Fruit fly (Drosophila melanogaster) whole organism, wandering third instar larva: ENCODE data around the gene CG6656.
A peak's percentile ranks its signal among the peaks of the same experiment; 100 is the strongest.

Source experiments
- Abd-B ChIP-seq: fragments of >200 bp; optimal IDR thresholded peaks from 2 replicates; lab custom pipeline; 2017; ENCODE audit warnings: missing biosample characterization, missing genetic modification characterization
- CG32264 ChIP-seq: fragments of 200-800 bp; sonication (Bioruptor generic); optimal IDR thresholded peaks from 2 replicates; lab custom pipeline; 2016; ENCODE audit warnings: missing biosample characterization, missing genetic modification characterization
- CG9705 ChIP-seq: fragments of 200-800 bp; sonication (Bioruptor generic); optimal IDR thresholded peaks from 2 replicates; lab custom pipeline; 2018; ENCODE audit warnings: missing biosample characterization, mild to moderate bottlenecking, missing genetic modification characterization
- Dfd ChIP-seq: fragments of >200 bp; optimal IDR thresholded peaks from 2 replicates; lab custom pipeline; 2017; ENCODE audit warnings: missing biosample characterization, missing genetic modification characterization
- Dif ChIP-seq: fragments of 200-275, 200-300 bp; sonication (Bioruptor generic); optimal IDR thresholded peaks from 2 replicates; lab custom pipeline; 2018; ENCODE audit warnings: missing biosample characterization, missing genetic modification characterization; ENCODE audit not compliant: partially characterized antibody
- GATAd ChIP-seq: sonication (Bioruptor generic); optimal IDR thresholded peaks from 2 replicates; lab custom pipeline; 2016; ENCODE audit warnings: missing biosample characterization, missing genetic modification characterization
- HLH106 ChIP-seq: fragments of 200-800 bp; optimal IDR thresholded peaks from 3 replicates; lab custom pipeline; 2019; ENCODE audit warnings: missing biosample characterization, mild to moderate bottlenecking, missing genetic modification characterization, moderate library complexity
- Hnf4 ChIP-seq: fragments of 200-800 bp; sonication (Bioruptor generic); optimal IDR thresholded peaks from 2 replicates; lab custom pipeline; 2016; ENCODE audit warnings: missing biosample characterization, mild to moderate bottlenecking, missing genetic modification characterization
- Hr78 ChIP-seq: fragments of >200 bp; optimal IDR thresholded peaks from 2 replicates; lab custom pipeline; 2017; ENCODE audit warnings: missing biosample characterization, missing genetic modification characterization
- Hr83 ChIP-seq: fragments of 200-300 bp; sonication (Bioruptor generic); optimal IDR thresholded peaks from 2 replicates; lab custom pipeline; 2016; ENCODE audit warnings: missing biosample characterization, mild to moderate bottlenecking, missing genetic modification characterization, moderate library complexity; ENCODE audit not compliant: poor library complexity, severe bottlenecking
- Jra ChIP-seq: sonication (Bioruptor generic); optimal IDR thresholded peaks from 2 replicates; lab custom pipeline; 2016; ENCODE audit warnings: missing biosample characterization, missing genetic modification characterization
- Mio ChIP-seq: sonication (Bioruptor generic); optimal IDR thresholded peaks from 2 replicates; lab custom pipeline; 2016; ENCODE audit warnings: missing biosample characterization, missing genetic modification characterization
- OdsH ChIP-seq: fragments of 200-800 bp; sonication (Bioruptor generic); optimal IDR thresholded peaks from 2 replicates; lab custom pipeline; 2016; ENCODE audit warnings: missing biosample characterization, mild to moderate bottlenecking, missing genetic modification characterization
- Rel ChIP-seq, 2 experiments: fragments of 200-800 bp; sonication (Bioruptor generic) in 1 of 2; optimal IDR thresholded peaks; 2 replicates in 1 of 2; 3 replicates in 1 of 2; lab custom pipeline; 2016 to 2019; ENCODE audit warnings: mild to moderate bottlenecking in 2 of 2, missing biosample characterization in 2 of 2, missing genetic modification characterization in 2 of 2, moderate library complexity in 1 of 2
- Sp1 ChIP-seq: fragments of 200-800 bp; sonication (Bioruptor generic); optimal IDR thresholded peaks from 3 replicates; lab custom pipeline; 2019; ENCODE audit warnings: missing biosample characterization, mild to moderate bottlenecking, missing genetic modification characterization, moderate library complexity
- Vsx2 ChIP-seq: fragments of 200-300, 225-300 bp; sonication (Bioruptor generic); optimal IDR thresholded peaks from 2 replicates; lab custom pipeline; 2018; ENCODE audit warnings: missing biosample characterization, missing genetic modification characterization; ENCODE audit not compliant: partially characterized antibody
- br ChIP-seq: fragments of 200-800 bp; sonication (Bioruptor generic); optimal IDR thresholded peaks from 2 replicates; lab custom pipeline; 2016; ENCODE audit warnings: missing biosample characterization, missing genetic modification characterization
- brk ChIP-seq: fragments of 200-800 bp; sonication (Bioruptor generic); optimal IDR thresholded peaks from 2 replicates; lab custom pipeline; 2016; ENCODE audit warnings: missing biosample characterization, mild to moderate bottlenecking, missing genetic modification characterization
- dl ChIP-seq, 2 experiments: fragments of 175-275, 200-275 bp in 1 of 2; fragments of 200-275 bp in 1 of 2; sonication (Bioruptor generic); optimal IDR thresholded peaks; lab custom pipeline; 2018; ENCODE audit warnings: mild to moderate bottlenecking in 2 of 2, missing biosample characterization in 2 of 2, missing genetic modification characterization in 2 of 2, moderate library complexity in 2 of 2; ENCODE audit not compliant: partially characterized antibody in 2 of 2, insufficient read depth in 1 of 2
- dmrt93B ChIP-seq: fragments of 200-800 bp; sonication (Bioruptor generic); optimal IDR thresholded peaks from 2 replicates; lab custom pipeline; 2018; ENCODE audit warnings: missing biosample characterization, mild to moderate bottlenecking, missing genetic modification characterization
- dsf ChIP-seq: sonication (Bioruptor generic); optimal IDR thresholded peaks from 2 replicates; lab custom pipeline; 2016; ENCODE audit warnings: missing biosample characterization, missing genetic modification characterization, borderline replicate concordance
- ey ChIP-seq: fragments of 200-800 bp; sonication (Bioruptor generic); optimal IDR thresholded peaks from 2 replicates; lab custom pipeline; 2016; ENCODE audit warnings: missing biosample characterization, missing genetic modification characterization
- foxo ChIP-seq, 2 experiments: fragments of 200-800 bp; sonication (Bioruptor generic); optimal IDR thresholded peaks; 2 replicates in 1 of 2; 3 replicates in 1 of 2; lab custom pipeline; 2016 to 2017; ENCODE audit warnings: missing biosample characterization in 2 of 2, missing genetic modification characterization in 2 of 2
- fru ChIP-seq: fragments of 200-800 bp; sonication (Bioruptor generic); optimal IDR thresholded peaks from 3 replicates; lab custom pipeline; 2016; ENCODE audit warnings: missing biosample characterization, mild to moderate bottlenecking, missing genetic modification characterization
- h ChIP-seq: fragments of 200-800 bp; sonication (Bioruptor generic); optimal IDR thresholded peaks from 3 replicates; lab custom pipeline; 2016; ENCODE audit warnings: missing biosample characterization, mild to moderate bottlenecking, missing genetic modification characterization
- lola ChIP-seq: fragments of >200 bp; optimal IDR thresholded peaks from 2 replicates; lab custom pipeline; 2017; ENCODE audit warnings: missing biosample characterization, missing genetic modification characterization
- pan ChIP-seq: fragments of >200 bp; optimal IDR thresholded peaks from 2 replicates; lab custom pipeline; 2017
- psq ChIP-seq: fragments of 200-800 bp; sonication (Bioruptor generic); optimal IDR thresholded peaks from 3 replicates; lab custom pipeline; 2017; ENCODE audit warnings: missing biosample characterization, mild to moderate bottlenecking, missing genetic modification characterization, moderate library complexity
- rgr ChIP-seq: fragments of 200-800 bp; sonication (Bioruptor generic); optimal IDR thresholded peaks from 3 replicates; lab custom pipeline; 2016; ENCODE audit warnings: missing biosample characterization, mild to moderate bottlenecking, missing genetic modification characterization
- sage ChIP-seq: fragments of 200-800 bp; sonication (Bioruptor generic); optimal IDR thresholded peaks from 2 replicates; lab custom pipeline; 2016; ENCODE audit warnings: missing biosample characterization, mild to moderate bottlenecking, missing genetic modification characterization
- sv ChIP-seq: fragments of 200-800 bp; sonication (Bioruptor generic); optimal IDR thresholded peaks from 3 replicates; lab custom pipeline; 2016; ENCODE audit warnings: missing biosample characterization, missing genetic modification characterization
- tai ChIP-seq: sonication (Bioruptor generic); optimal IDR thresholded peaks from 2 replicates; lab custom pipeline; 2016; ENCODE audit warnings: missing biosample characterization, missing genetic modification characterization
- usp ChIP-seq: fragments of >200 bp; optimal IDR thresholded peaks from 2 replicates; lab custom pipeline; 2017; ENCODE audit warnings: missing biosample characterization, missing genetic modification characterization
- woc ChIP-seq: sonication (Bioruptor generic); optimal IDR thresholded peaks from 2 replicates; lab custom pipeline; 2016; ENCODE audit warnings: missing biosample characterization, mild to moderate bottlenecking, missing genetic modification characterization

The CG6656 gene

DNA sequence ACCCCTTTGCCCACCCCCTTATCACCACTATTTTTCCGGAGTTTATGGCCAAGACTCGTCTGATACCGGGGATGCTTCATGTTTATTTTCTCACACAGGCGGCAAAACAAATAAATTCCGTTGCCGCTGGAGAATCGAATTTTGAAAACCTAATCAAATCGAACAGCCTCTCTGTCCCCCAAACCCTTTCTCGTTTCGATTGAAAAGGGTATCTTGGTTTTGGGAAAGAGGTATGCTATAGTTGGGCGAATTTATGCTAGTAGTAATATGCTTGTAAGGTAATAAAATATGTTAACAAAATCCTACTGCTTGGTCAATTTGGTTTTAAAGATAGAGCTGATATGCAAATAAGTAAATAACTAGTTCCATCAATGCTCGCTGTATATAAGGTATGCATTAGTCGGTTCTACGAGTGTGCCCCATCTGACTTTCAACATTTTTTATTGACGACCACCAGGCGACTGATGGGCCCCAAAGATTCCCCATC, 47.0 kb upstream of the CG6656 start:
- TF ChIP-seq pan (no peak), rgr (GFP tag; lab: Kevin White, UChicago) (peak; percentile 24), lola (GFP tag; lab: Kevin White, UChicago) (no peak), foxo (GFP tag; optimal IDR thresholded peaks at IDR 0.05; lab: Kevin White, UChicago) (peak in 1 of 2 experiments; percentile 11), Vsx2 (GFP tag; lab: Kevin White, UChicago) (no peak), psq (GFP tag; lab: Kevin White, UChicago) (no peak), sage (GFP tag; lab: Kevin White, UChicago) (no peak), ey (GFP tag; lab: Kevin White, UChicago) (peak; percentile 51), br (GFP tag; lab: Kevin White, UChicago) (peak; percentile 20), OdsH (peak; percentile 16), sv (peak; percentile 10), usp (no peak), fru (peak; percentile 47), CG32264 (GFP tag; lab: Kevin White, UChicago) (no peak), Sp1 (GFP tag; lab: Kevin White, UChicago) (no peak), Mio (no peak), Hr83 (GFP tag; lab: Kevin White, UChicago) (no peak), dl (GFP tag; optimal IDR thresholded peaks at IDR 0.05; lab: Kevin White, UChicago; ENCODE audit: insufficient read depth in 1 of 2, partially characterized antibody in 2 of 2) (no peak), Abd-B (GFP tag; lab: Kevin White, UChicago) (no peak), dmrt93B (GFP tag; lab: Kevin White, UChicago) (no peak), Dfd (GFP tag; lab: Kevin White, UChicago) (no peak), dsf (GFP tag; lab: Kevin White, UChicago) (no peak), h (GFP tag; lab: Kevin White, UChicago) (peak; percentile 44), brk (GFP tag; lab: Kevin White, UChicago) (no peak)

DNA sequence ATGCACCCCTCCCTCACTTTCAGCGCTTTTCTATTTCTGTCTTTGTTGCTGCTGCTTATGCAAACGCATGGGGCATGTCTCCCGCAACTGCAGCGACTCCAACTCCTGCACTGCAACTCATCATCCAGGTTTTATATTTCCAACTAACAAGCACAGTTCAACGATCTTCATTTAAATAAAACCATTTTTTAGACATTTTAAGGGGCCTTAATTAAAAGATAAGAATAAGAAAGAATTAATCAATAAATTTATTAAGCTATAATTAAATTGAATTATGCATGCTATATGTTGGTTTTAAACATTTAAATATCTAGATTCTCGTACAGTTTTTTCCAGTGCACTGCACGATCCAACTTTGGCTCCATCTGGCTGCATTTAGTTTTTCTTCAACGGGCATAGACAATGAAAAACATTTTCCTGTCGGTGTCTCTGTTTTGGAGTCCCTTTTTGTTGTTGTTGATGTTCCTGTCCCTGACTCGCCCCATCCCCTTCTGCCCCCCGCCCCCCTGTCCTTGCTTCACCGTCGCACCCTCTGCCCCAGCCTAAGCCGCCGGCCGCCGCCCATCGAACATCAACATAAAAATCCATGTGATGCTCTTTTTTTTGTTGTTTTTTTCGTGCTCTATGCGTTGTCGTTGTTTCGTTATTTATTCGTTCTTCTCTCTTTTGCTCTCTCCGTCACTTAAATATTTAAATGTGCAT, 46.2 kb upstream of the CG6656 start:
- TF ChIP-seq CG9705 (GFP tag; lab: Kevin White, UChicago) (no peak), foxo (GFP tag; optimal IDR thresholded peaks at IDR 0.05; lab: Kevin White, UChicago) (peak in 1 of 2 experiments; percentile 22), Jra (GFP tag; lab: Kevin White, UChicago) (no peak), Abd-B (GFP tag; lab: Kevin White, UChicago) (no peak), Dfd (GFP tag; lab: Kevin White, UChicago) (no peak), dmrt93B (GFP tag; lab: Kevin White, UChicago) (peak; percentile 7), CG32264 (GFP tag; lab: Kevin White, UChicago) (no peak)

DNA sequence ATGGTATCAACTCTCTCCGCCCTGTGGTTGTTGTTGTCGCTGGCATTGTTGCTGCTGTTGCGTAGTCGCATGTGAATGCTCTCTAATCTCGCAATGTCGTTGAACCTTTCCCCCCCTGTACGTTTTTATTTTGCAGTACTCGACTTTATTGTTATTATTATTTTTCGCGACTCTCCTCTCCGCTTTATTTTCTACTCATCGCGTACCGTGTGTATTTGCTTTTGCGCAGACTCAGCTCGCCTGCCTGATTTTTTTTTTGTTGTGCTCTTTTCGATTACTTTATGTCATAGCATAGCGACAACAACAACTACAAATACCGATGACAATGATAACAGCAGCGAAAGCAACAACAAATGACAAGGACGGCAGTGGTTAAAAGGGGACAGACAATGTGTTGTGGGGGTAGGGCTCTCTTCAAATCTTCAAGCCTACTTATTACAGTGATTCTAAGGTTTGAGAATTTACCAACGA, 45.6 kb upstream of the CG6656 start:
- no peak for TF ChIP-seq dmrt93B (GFP tag; lab: Kevin White, UChicago)
- TF ChIP-seq tai (GFP tag; lab: Kevin White, UChicago): peak; percentile 74
- peak; percentile 10 for TF ChIP-seq h (GFP tag; lab: Kevin White, UChicago)
- no peak for TF ChIP-seq CG32264 (GFP tag; lab: Kevin White, UChicago)
- TF ChIP-seq sage (GFP tag; lab: Kevin White, UChicago): peak; percentile 3
- TF ChIP-seq Hr78: no peak
- peak; percentile 12 for TF ChIP-seq Dif
- TF ChIP-seq CG9705 (GFP tag; lab: Kevin White, UChicago): no peak
- TF ChIP-seq fru: peak; percentile 25
- peak; percentile 52 for TF ChIP-seq Vsx2 (GFP tag; lab: Kevin White, UChicago)
- TF ChIP-seq Hr83 (GFP tag; lab: Kevin White, UChicago): no peak
- TF ChIP-seq sv: no peak
- TF ChIP-seq Rel (GFP tag; optimal IDR thresholded peaks at IDR 0.05; lab: Kevin White, UChicago): no peak
- peak; percentile 44 for TF ChIP-seq Rel (tag; optimal IDR thresholded peaks at IDR 0.05; lab: Kevin White, UChicago)
- TF ChIP-seq Hnf4 (GFP tag; lab: Kevin White, UChicago): peak; percentile 15
- peak; percentile 36 for TF ChIP-seq br (GFP tag; lab: Kevin White, UChicago)
- peak; percentile 16 for TF ChIP-seq woc (GFP tag; lab: Kevin White, UChicago)
- TF ChIP-seq GATAd (GFP tag; lab: Kevin White, UChicago): no peak
- no peak for TF ChIP-seq HLH106
- TF ChIP-seq psq (GFP tag; lab: Kevin White, UChicago): peak; percentile 60
- TF ChIP-seq foxo (GFP tag; optimal IDR thresholded peaks at IDR 0.05; lab: Kevin White, UChicago): peak; percentile 5 to 10
